Worm (Caenorhabditis elegans) whole organism, L3 larva: ENCODE measurements around the gene T04H1.12.

Source experiments
- R02D3.7 ChIP-seq: fragments of 150-350 bp; optimal IDR thresholded peaks from 2 replicates; lab custom pipeline; 2014; ENCODE audit warnings: missing biosample characterization, missing genetic modification characterization
- aly-2 ChIP-seq: fragments of 150-350 bp; optimal IDR thresholded peaks from 2 replicates; lab custom pipeline; 2014; ENCODE audit warnings: missing biosample characterization, missing genetic modification characterization
- ama-1 ChIP-seq: fragments of 150-350 bp; optimal IDR thresholded peaks from 2 replicates; lab custom pipeline; 2018
- ceh-28 ChIP-seq: fragments of 150-350 bp; optimal IDR thresholded peaks from 2 replicates; lab custom pipeline; 2014; ENCODE audit warnings: missing biosample characterization, missing genetic modification reagents, missing genetic modification characterization
- ceh-9 ChIP-seq: sonication (generic microtip); optimal IDR thresholded peaks from 2 replicates; lab custom pipeline; 2018; ENCODE audit warnings: missing biosample characterization, missing genetic modification characterization
- daf-12 ChIP-seq: fragments of 150-350 bp; optimal IDR thresholded peaks from 2 replicates; lab custom pipeline; 2014; ENCODE audit warnings: missing biosample characterization, missing genetic modification reagents, missing genetic modification characterization
- egl-5 ChIP-seq: fragments of 150-350 bp; optimal IDR thresholded peaks from 2 replicates; lab custom pipeline; 2017; ENCODE audit warnings: missing biosample characterization, missing genetic modification reagents, missing genetic modification characterization, inconsistent platforms
- elt-1 ChIP-seq: fragments of 150-350 bp; optimal IDR thresholded peaks from 2 replicates; lab custom pipeline; 2014; ENCODE audit warnings: missing biosample characterization, missing genetic modification characterization
- elt-2 ChIP-seq: sonication (generic microtip); optimal IDR thresholded peaks from 2 replicates; lab custom pipeline; 2016; ENCODE audit warnings: missing genetic modification reagents, mild to moderate bottlenecking, missing genetic modification characterization, missing compliant biosample characterization
- elt-3 ChIP-seq, 3 experiments: fragments of 150-350 bp in 1 of 3; sonication (generic microtip) in 2 of 3; optimal IDR thresholded peaks; 2 replicates in 2 of 3; 4 replicates in 1 of 3; lab custom pipeline; 2014 to 2017; ENCODE audit warnings: missing biosample characterization in 3 of 3, missing genetic modification characterization in 3 of 3
- fkh-10 ChIP-seq: sonication (generic microtip); optimal IDR thresholded peaks from 2 replicates; lab custom pipeline; 2017; ENCODE audit warnings: missing biosample characterization, missing genetic modification reagents, missing genetic modification characterization
- fkh-2 ChIP-seq: fragments of 150-350 bp; optimal IDR thresholded peaks from 2 replicates; lab custom pipeline; 2014; ENCODE audit warnings: missing biosample characterization, missing genetic modification reagents, missing genetic modification characterization
- fos-1 ChIP-seq: fragments of 150-350 bp; optimal IDR thresholded peaks from 2 replicates; lab custom pipeline; 2014; ENCODE audit warnings: missing biosample characterization, missing genetic modification characterization
- jun-1 ChIP-seq: fragments of 150-350 bp; optimal IDR thresholded peaks from 2 replicates; lab custom pipeline; 2014; ENCODE audit warnings: missing biosample characterization, missing genetic modification reagents, missing genetic modification characterization
- lin-39 ChIP-seq: fragments of 150-350 bp; optimal IDR thresholded peaks from 2 replicates; lab custom pipeline; 2018; ENCODE audit warnings: missing biosample characterization, missing genetic modification reagents, missing genetic modification characterization
- lsy-12 ChIP-seq: sonication (generic microtip); optimal IDR thresholded peaks from 2 replicates; lab custom pipeline; 2016; ENCODE audit warnings: mild to moderate bottlenecking, missing genetic modification characterization, missing compliant biosample characterization
- mdl-1 ChIP-seq: fragments of 150-350 bp; optimal IDR thresholded peaks from 2 replicates; lab custom pipeline; 2014; ENCODE audit warnings: missing biosample characterization, missing genetic modification characterization
- mml-1 ChIP-seq: fragments of 150-350 bp; sonication (generic microtip); optimal IDR thresholded peaks from 3 replicates; lab custom pipeline; 2014; ENCODE audit warnings: missing biosample characterization, missing genetic modification characterization
- nfya-1 ChIP-seq: sonication (generic microtip); optimal IDR thresholded peaks from 2 replicates; lab custom pipeline; 2017; ENCODE audit warnings: missing genetic modification characterization, mild to moderate bottlenecking, missing compliant biosample characterization, antibody characterized with exemption, moderate library complexity; ENCODE audit not compliant: insufficient read depth
- nhr-237 ChIP-seq: fragments of 150-350 bp; optimal IDR thresholded peaks from 2 replicates; lab custom pipeline; 2014; ENCODE audit warnings: missing biosample characterization, missing genetic modification characterization
- pqm-1 ChIP-seq: fragments of 150-350 bp; optimal IDR thresholded peaks from 2 replicates; lab custom pipeline; 2017; ENCODE audit warnings: missing biosample characterization, missing genetic modification characterization, inconsistent platforms
- sea-2 ChIP-seq: fragments of 150-350 bp; sonication (generic microtip); optimal IDR thresholded peaks from 4 replicates; lab custom pipeline; 2014; ENCODE audit warnings: missing biosample characterization, missing genetic modification reagents, missing genetic modification characterization
- skn-1 ChIP-seq: fragments of 150-350 bp; optimal IDR thresholded peaks from 2 replicates; lab custom pipeline; 2014; ENCODE audit warnings: missing biosample characterization, missing genetic modification characterization
- tbx-2 ChIP-seq: sonication (generic microtip); optimal IDR thresholded peaks from 2 replicates; lab custom pipeline; 2016; ENCODE audit warnings: mild to moderate bottlenecking, missing genetic modification characterization, missing compliant biosample characterization
- unc-62 ChIP-seq: fragments of 150-350 bp; sonication (generic microtip); optimal IDR thresholded peaks from 4 replicates; lab custom pipeline; 2014; ENCODE audit warnings: missing biosample characterization, missing genetic modification reagents, missing genetic modification characterization
- ztf-11 ChIP-seq: fragments of 150-350 bp; optimal IDR thresholded peaks from 2 replicates; lab custom pipeline; 2014; ENCODE audit warnings: missing biosample characterization, missing genetic modification characterization
- ztf-4 ChIP-seq: fragments of 150-350 bp; optimal IDR thresholded peaks from 2 replicates; lab custom pipeline; 2014; ENCODE audit warnings: missing biosample characterization, missing genetic modification characterization

Gene T04H1.12

DNA sequence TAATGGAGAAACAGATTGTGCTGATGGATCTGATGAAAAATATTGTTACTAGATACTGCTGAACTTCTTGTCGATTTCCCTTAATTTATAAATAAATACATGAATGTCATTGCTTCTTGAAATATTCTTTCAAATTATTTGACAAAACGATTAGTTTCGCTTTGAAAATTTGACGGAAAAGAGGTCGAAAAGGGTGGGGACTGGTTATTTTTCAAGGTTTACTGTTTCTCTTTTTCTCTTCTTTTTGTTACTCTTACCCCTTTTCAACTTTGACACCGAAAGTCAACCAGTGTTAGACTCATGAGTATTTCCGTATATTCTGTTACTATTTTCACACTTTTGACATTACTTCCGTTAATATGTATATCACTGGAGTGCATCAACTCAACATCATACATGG lies at the start of gene T04H1.12:
TSS of gene T04H1.12 (plus strand) at position 301 of the 400 bp plus-strand sequence.
- TF ChIP-seq mml-1, result no peak
- no peak for TF ChIP-seq aly-2 (tag; lab: Kevin White, UChicago)
- TF ChIP-seq pqm-1 (tag; lab: Kevin White, UChicago), result no peak
- TF ChIP-seq, all 47 proteins: peak for 0

ce11 chrV:12208678-12209077 lies 46.8 kb upstream of the T04H1.12 start:
- TF ChIP-seq mdl-1 (tag; lab: Kevin White, UChicago) (no peak), elt-2 (tag; lab: Kevin White, UChicago) (peak; percentile 44), unc-62 (no peak)

- TF ChIP-seq jun-1 (tag; lab: Kevin White, UChicago) (no peak), skn-1 (tag; lab: Kevin White, UChicago) (no peak)
Observed at ce11 chrV:12209951-12210350, 45.5 kb upstream of the T04H1.12 start.

ce11 chrV:12211090-12211489 lies 44.4 kb upstream of the T04H1.12 start:
- TF ChIP-seq unc-62 (no peak), nfya-1 (tag; lab: Kevin White, UChicago) (peak; percentile 11), elt-1 (tag; lab: Kevin White, UChicago) (no peak), fkh-2 (tag; lab: Kevin White, UChicago) (no peak), fkh-10 (GFP tag; lab: Kevin White, UChicago) (peak; percentile 30), ama-1 (lab: Kevin White, UChicago) (no peak), lsy-12 (tag; lab: Kevin White, UChicago) (no peak)

- TF ChIP-seq ceh-9 (tag; lab: Kevin White, UChicago) (no peak), elt-2 (tag; lab: Kevin White, UChicago) (peak; percentile 19), mdl-1 (tag; lab: Kevin White, UChicago) (no peak), elt-3 (tag; optimal IDR thresholded peaks at IDR 0.05; lab: Kevin White, UChicago) (no peak), R02D3.7 (no peak)
Observed at ce11 chrV:12213027-12213426, 42.4 kb upstream of the T04H1.12 start, which contains the start of gene vab-8. TSS of gene vab-8 (plus strand) at chrV:12213327.

ce11 chrV:12233425-12233824 lies 22.0 kb upstream of the T04H1.12 start:
- TF ChIP-seq lin-39 (tag; lab: Kevin White, UChicago), result peak; percentile 4
- TF ChIP-seq fkh-10 (GFP tag; lab: Kevin White, UChicago), result no peak

DNA sequence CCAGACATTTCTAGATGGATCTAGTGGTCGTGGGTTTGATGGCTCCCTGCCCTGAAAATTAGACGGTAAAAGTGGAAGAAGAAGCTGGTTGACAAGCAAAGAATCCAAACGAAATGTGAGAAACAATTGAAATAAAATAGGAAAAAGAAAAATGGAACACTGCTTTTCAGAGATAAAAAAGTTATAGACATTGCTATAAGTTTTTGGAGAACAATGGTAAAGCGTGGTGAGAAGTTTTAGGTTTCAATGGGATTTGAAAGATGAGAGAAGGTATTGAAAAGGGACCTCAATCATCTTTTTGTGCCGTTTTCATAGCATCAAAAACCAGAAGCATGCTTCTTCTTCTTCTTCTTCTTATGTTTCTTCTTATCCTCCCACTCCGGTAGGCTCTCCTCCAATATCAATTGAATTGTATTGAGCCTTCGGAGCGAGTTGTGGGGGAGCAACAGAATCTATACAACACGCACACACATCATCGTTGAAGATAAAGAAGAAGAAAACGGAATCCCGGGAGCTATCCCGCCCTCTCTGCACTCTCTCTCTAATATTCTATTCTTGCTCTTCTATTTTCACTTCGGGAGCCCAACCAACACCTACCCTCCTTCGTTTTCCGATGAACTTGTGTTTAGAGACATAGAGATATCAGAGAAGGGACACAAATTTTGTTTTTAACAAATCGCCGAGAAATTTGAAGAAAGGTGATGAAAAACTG lies 21.0 kb upstream of the T04H1.12 start, which contains the start of gene myo-3:
TSS of gene myo-3 (minus strand) at position 51 of the 712 bp plus-strand sequence.
- no peak for TF ChIP-seq sea-2 (GFP tag; lab: Kevin White, UChicago)
- TF ChIP-seq ztf-4, result no peak
- TF ChIP-seq ceh-28, result no peak
- no peak for TF ChIP-seq ztf-11 (tag; lab: Kevin White, UChicago)
- TF ChIP-seq fkh-10 (GFP tag; lab: Kevin White, UChicago), result no peak
- TF ChIP-seq nhr-237 (tag; lab: Kevin White, UChicago), result no peak
- TF ChIP-seq pqm-1 (tag; lab: Kevin White, UChicago), result no peak
- no peak for TF ChIP-seq elt-3 (tag; optimal IDR thresholded peaks at IDR 0.05; lab: Kevin White, UChicago)
- TF ChIP-seq tbx-2 (tag; lab: Kevin White, UChicago), result no peak
- TF ChIP-seq ama-1 (lab: Kevin White, UChicago), result no peak
- TF ChIP-seq, all 47 proteins: peak for 0

ce11 chrV:12235502-12235901 lies 19.9 kb upstream of the T04H1.12 start:
- TF ChIP-seq nfya-1 (tag; lab: Kevin White, UChicago) (peak; percentile 45), egl-5 (peak; percentile 29), ceh-9 (tag; lab: Kevin White, UChicago) (no peak), ama-1 (lab: Kevin White, UChicago) (no peak), lin-39 (tag; lab: Kevin White, UChicago) (peak; percentile 9), fkh-2 (tag; lab: Kevin White, UChicago) (no peak), fos-1 (no peak), sea-2 (GFP tag; lab: Kevin White, UChicago) (no peak), daf-12 (tag; lab: Kevin White, UChicago) (no peak)
- TF ChIP-seq, all 47 proteins: peak for 3
